Fruit fly (Drosophila melanogaster) whole organism, embryonic: ENCODE results near the gene CG7991.

Source experiments
- Atf3 ChIP-seq: fragments of 200-800 bp; sonication (Bioruptor generic); optimal IDR thresholded peaks from 3 replicates; lab custom pipeline; 2016; ENCODE audit warnings: missing biosample characterization, missing genetic modification characterization
- Bgb ChIP-seq: fragments of 200-800 bp; sonication (Bioruptor generic); IDR thresholded peaks from 2 replicates; pipeline ENCODE4 v1.3.6; 2022; ENCODE audit warnings: missing biosample characterization, missing genetic modification characterization; ENCODE audit not compliant: partially characterized antibody
- CG10366 ChIP-seq: fragments of 200-800 bp; sonication (Bioruptor generic); IDR thresholded peaks from 2 replicates; pipeline ENCODE4 v1.3.6; 2022; ENCODE audit warnings: missing biosample characterization, missing genetic modification characterization
- CG12391 ChIP-seq: fragments of 200-800 bp; sonication (Bioruptor generic); optimal IDR thresholded peaks from 3 replicates; lab custom pipeline; 2018; ENCODE audit warnings: missing biosample characterization, mild to moderate bottlenecking, missing genetic modification characterization, moderate library complexity
- CG12659 ChIP-seq: fragments of 200-800 bp; sonication (Bioruptor generic); optimal IDR thresholded peaks from 3 replicates; lab custom pipeline; 2017; ENCODE audit warnings: mild to moderate bottlenecking, missing biosample characterization, missing genetic modification reagents, missing genetic modification characterization
- CG12942 ChIP-seq: fragments of 200-800 bp; sonication (Bioruptor generic); optimal IDR thresholded peaks from 3 replicates; lab custom pipeline; 2016; ENCODE audit warnings: missing biosample characterization, missing genetic modification characterization
- CG14014 ChIP-seq: fragments of 200-800 bp; sonication (Bioruptor generic); IDR thresholded peaks from 2 replicates; pipeline ENCODE4 v1.3.6; 2022; ENCODE audit warnings: missing biosample characterization, missing genetic modification characterization
- CG15073 ChIP-seq: fragments of 200-800 bp; sonication (Bioruptor generic); optimal IDR thresholded peaks from 2 replicates; lab custom pipeline; 2016; ENCODE audit warnings: missing biosample characterization, missing genetic modification characterization
- CG15514 ChIP-seq: fragments of 200-800 bp; sonication (Bioruptor generic); optimal IDR thresholded peaks from 3 replicates; lab custom pipeline; 2017; ENCODE audit warnings: missing biosample characterization, missing genetic modification characterization, mild to moderate bottlenecking, moderate library complexity, missing genetic modification reagents
- CG15696 ChIP-seq: fragments of 200-800 bp; sonication (Bioruptor generic); optimal IDR thresholded peaks from 2 replicates; lab custom pipeline; 2019; ENCODE audit warnings: missing biosample characterization, mild to moderate bottlenecking, missing genetic modification characterization, moderate library complexity
- CG1647 ChIP-seq: fragments of 200-800 bp; sonication (Bioruptor generic); optimal IDR thresholded peaks from 3 replicates; lab custom pipeline; 2016; ENCODE audit warnings: missing biosample characterization, missing genetic modification characterization
- CG17186 ChIP-seq: fragments of 200-800 bp; sonication (Bioruptor generic); optimal IDR thresholded peaks from 3 replicates; lab custom pipeline; 2017; ENCODE audit warnings: missing biosample characterization, missing genetic modification reagents, missing genetic modification characterization
- CG18599 ChIP-seq: fragments of 200-800 bp; sonication (Bioruptor generic); optimal IDR thresholded peaks from 3 replicates; lab custom pipeline; 2017; ENCODE audit warnings: missing biosample characterization, missing genetic modification characterization, mild to moderate bottlenecking, moderate library complexity, missing genetic modification reagents
- CG2129 ChIP-seq: fragments of 200-800 bp; sonication (Bioruptor generic); IDR thresholded peaks from 2 replicates; pipeline ENCODE4 v1.3.6; 2022; ENCODE audit warnings: missing biosample characterization, missing genetic modification characterization; ENCODE audit not compliant: partially characterized antibody
- CG30403 ChIP-seq: fragments of 200-800 bp; sonication (Bioruptor generic); optimal IDR thresholded peaks from 3 replicates; lab custom pipeline; 2016; ENCODE audit warnings: missing biosample characterization, missing genetic modification characterization
- CG5180 ChIP-seq: fragments of 200-800 bp; sonication (Bioruptor generic); optimal IDR thresholded peaks from 3 replicates; lab custom pipeline; 2017; ENCODE audit warnings: missing biosample characterization, missing genetic modification characterization, mild to moderate bottlenecking, moderate library complexity, missing genetic modification reagents
- CG7556 ChIP-seq: fragments of 200-800 bp; sonication (Bioruptor generic); optimal IDR thresholded peaks from 2 replicates; lab custom pipeline; 2017; ENCODE audit warnings: missing biosample characterization, mild to moderate bottlenecking, missing genetic modification characterization
- CG7786 ChIP-seq: fragments of 200-800 bp; sonication (Bioruptor generic); optimal IDR thresholded peaks from 2 replicates; lab custom pipeline; 2016; ENCODE audit warnings: missing biosample characterization, missing genetic modification characterization
- CG8290 ChIP-seq, 3 experiments: fragments of 200-800 bp; sonication (Bioruptor generic); optimal IDR thresholded peaks; 2 replicates each; lab custom pipeline; 2016 to 2019; ENCODE audit warnings: missing biosample characterization in 3 of 3, missing genetic modification characterization in 3 of 3, mild to moderate bottlenecking in 2 of 3, moderate library complexity in 1 of 3
- CG9932 ChIP-seq: fragments of 200-800 bp; sonication (Bioruptor generic); IDR thresholded peaks from 2 replicates; pipeline ENCODE4 v1.3.6; 2022; ENCODE audit warnings: missing biosample characterization, missing genetic modification characterization
- CHES-1-like ChIP-seq: fragments of 200-800 bp; sonication (Bioruptor generic); optimal IDR thresholded peaks from 2 replicates; lab custom pipeline; 2016; ENCODE audit warnings: missing biosample characterization, missing genetic modification characterization
- Dip2 ChIP-seq: fragments of 200-800 bp; sonication (Bioruptor generic); IDR thresholded peaks from 2 replicates; pipeline ENCODE4 v1.3.6; 2022; ENCODE audit warnings: missing biosample characterization, missing genetic modification characterization
- E2f2 ChIP-seq: fragments of 200-800 bp; sonication (Bioruptor generic); IDR thresholded peaks from 2 replicates; pipeline ENCODE4 v1.3.6; 2022; ENCODE audit warnings: missing biosample characterization, missing genetic modification characterization
- Gsc ChIP-seq: fragments of 200-800 bp; sonication (Bioruptor generic); IDR thresholded peaks from 2 replicates; pipeline ENCODE4 v1.3.6; 2022; ENCODE audit warnings: missing biosample characterization, missing genetic modification characterization
- H2.0 ChIP-seq: fragments of 200-800 bp; sonication (Bioruptor generic); IDR thresholded peaks from 2 replicates; pipeline ENCODE4 v1.3.6; 2022; ENCODE audit warnings: missing biosample characterization, missing genetic modification characterization
- Hand ChIP-seq: fragments of 200-800 bp; sonication (Bioruptor generic); optimal IDR thresholded peaks from 2 replicates; lab custom pipeline; 2017; ENCODE audit warnings: mild to moderate bottlenecking, missing biosample characterization, missing genetic modification reagents, missing genetic modification characterization
- Hr51 ChIP-seq, 2 experiments: fragments of 200-800 bp; sonication (Bioruptor generic); optimal IDR thresholded peaks; 2 replicates in 1 of 2; 3 replicates in 1 of 2; lab custom pipeline; 2016 to 2018; ENCODE audit warnings: missing biosample characterization in 2 of 2, missing genetic modification characterization in 2 of 2, mild to moderate bottlenecking in 1 of 2, moderate library complexity in 1 of 2
- Ptx1 ChIP-seq: fragments of 200-800 bp; sonication (Bioruptor generic); IDR thresholded peaks from 2 replicates; pipeline ENCODE4 v1.3.6; 2022; ENCODE audit warnings: missing biosample characterization, missing genetic modification characterization
- Stat92E ChIP-seq, 3 experiments: fragments of >200 bp in 2 of 3; fragments of 200-800 bp in 1 of 3; sonication (Bioruptor generic) in 1 of 3; optimal IDR thresholded peaks; 2 replicates each; lab custom pipeline; 2017 to 2019; ENCODE audit warnings: missing biosample characterization in 3 of 3, missing genetic modification characterization in 3 of 3, mild to moderate bottlenecking in 1 of 3, moderate library complexity in 1 of 3
- Vsx1 ChIP-seq: fragments of 200-800 bp; sonication (Bioruptor generic); optimal IDR thresholded peaks from 2 replicates; lab custom pipeline; 2017; ENCODE audit warnings: missing biosample characterization, mild to moderate bottlenecking, missing genetic modification characterization, missing genetic modification reagents
- ato ChIP-seq: fragments of 200-800 bp; sonication (Bioruptor generic); IDR thresholded peaks from 2 replicates; pipeline ENCODE4 v1.3.6; 2022; ENCODE audit warnings: missing biosample characterization, missing genetic modification characterization; ENCODE audit not compliant: partially characterized antibody
- cas ChIP-seq: fragments of 200-800 bp; sonication (Bioruptor generic); IDR thresholded peaks from 2 replicates; pipeline ENCODE4 v1.3.6; 2022; ENCODE audit warnings: missing biosample characterization, missing genetic modification characterization
- caup ChIP-seq: fragments of 200-800 bp; sonication (Bioruptor generic); optimal IDR thresholded peaks from 3 replicates; lab custom pipeline; 2017; ENCODE audit warnings: missing biosample characterization, mild to moderate bottlenecking, missing genetic modification characterization, moderate library complexity; ENCODE audit not compliant: severe bottlenecking
- cg ChIP-seq: fragments of 200-800 bp; sonication (Bioruptor generic); optimal IDR thresholded peaks from 3 replicates; lab custom pipeline; 2019; ENCODE audit warnings: missing biosample characterization, mild to moderate bottlenecking, missing genetic modification characterization, moderate library complexity
- ci ChIP-seq: fragments of 200-800 bp; sonication (Bioruptor generic); IDR thresholded peaks from 3 replicates; pipeline ENCODE4 v1.3.6; 2022; ENCODE audit warnings: missing biosample characterization, missing genetic modification characterization
- ewg ChIP-seq: fragments of 200-800 bp; sonication (Bioruptor generic); optimal IDR thresholded peaks from 3 replicates; lab custom pipeline; 2017; ENCODE audit warnings: mild to moderate bottlenecking, missing biosample characterization, missing genetic modification reagents, missing genetic modification characterization
- jumu ChIP-seq: fragments of 200-800 bp; sonication (Bioruptor generic); optimal IDR thresholded peaks from 3 replicates; lab custom pipeline; 2016; ENCODE audit warnings: missing biosample characterization, missing genetic modification characterization
- lilli ChIP-seq: fragments of 200-800 bp; sonication (Bioruptor generic); optimal IDR thresholded peaks from 3 replicates; lab custom pipeline; 2016; ENCODE audit warnings: missing biosample characterization, missing genetic modification characterization
- org-1 ChIP-seq: fragments of 200-800 bp; sonication (Bioruptor generic); optimal IDR thresholded peaks from 2 replicates; lab custom pipeline; 2017; ENCODE audit warnings: missing biosample characterization, missing genetic modification characterization
- prd ChIP-seq, 3 experiments: fragments of >200 bp in 2 of 3; fragments of 200-800 bp in 1 of 3; sonication (Bioruptor generic) in 1 of 3; optimal IDR thresholded peaks in 2 of 3; IDR thresholded peaks in 1 of 3; 2 replicates in 2 of 3; 3 replicates in 1 of 3; pipeline versions ENCODE4 v1.3.6 to Lab custom; 2017 to 2022; ENCODE audit warnings: missing biosample characterization in 1 of 3, missing genetic modification characterization in 1 of 3
- scrt ChIP-seq: fragments of 200-800 bp; sonication (Bioruptor generic); optimal IDR thresholded peaks from 2 replicates; lab custom pipeline; 2018; ENCODE audit warnings: missing biosample characterization, mild to moderate bottlenecking, missing genetic modification characterization, moderate library complexity
- sisA ChIP-seq: fragments of 200-800 bp; sonication (Bioruptor generic); IDR thresholded peaks from 2 replicates; pipeline ENCODE4 v1.3.6; 2022; ENCODE audit warnings: missing biosample characterization, missing genetic modification characterization
- slbo ChIP-seq: fragments of 200-800 bp; sonication (Bioruptor generic); IDR thresholded peaks from 2 replicates; pipeline ENCODE4 v1.3.6; 2022; ENCODE audit warnings: missing biosample characterization, missing genetic modification characterization
- so ChIP-seq: fragments of 200-800 bp; sonication (Bioruptor generic); IDR thresholded peaks from 3 replicates; pipeline ENCODE4 v1.3.6; 2022; ENCODE audit warnings: missing biosample characterization, missing genetic modification characterization
- toy ChIP-seq: fragments of 200-800 bp; sonication (Bioruptor generic); IDR thresholded peaks from 2 replicates; pipeline ENCODE4 v1.3.6; 2022; ENCODE audit warnings: missing biosample characterization, missing genetic modification characterization
- trem ChIP-seq: fragments of 200-800 bp; optimal IDR thresholded peaks from 3 replicates; lab custom pipeline; 2019; ENCODE audit warnings: missing biosample characterization, mild to moderate bottlenecking, missing genetic modification characterization, moderate library complexity
- zen2 ChIP-seq: fragments of 200-800 bp; sonication (Bioruptor generic); IDR thresholded peaks from 3 replicates; pipeline ENCODE4 v1.3.6; 2022; ENCODE audit warnings: missing biosample characterization, missing genetic modification characterization; ENCODE audit not compliant: partially characterized antibody

Gene CG7991

DNA sequence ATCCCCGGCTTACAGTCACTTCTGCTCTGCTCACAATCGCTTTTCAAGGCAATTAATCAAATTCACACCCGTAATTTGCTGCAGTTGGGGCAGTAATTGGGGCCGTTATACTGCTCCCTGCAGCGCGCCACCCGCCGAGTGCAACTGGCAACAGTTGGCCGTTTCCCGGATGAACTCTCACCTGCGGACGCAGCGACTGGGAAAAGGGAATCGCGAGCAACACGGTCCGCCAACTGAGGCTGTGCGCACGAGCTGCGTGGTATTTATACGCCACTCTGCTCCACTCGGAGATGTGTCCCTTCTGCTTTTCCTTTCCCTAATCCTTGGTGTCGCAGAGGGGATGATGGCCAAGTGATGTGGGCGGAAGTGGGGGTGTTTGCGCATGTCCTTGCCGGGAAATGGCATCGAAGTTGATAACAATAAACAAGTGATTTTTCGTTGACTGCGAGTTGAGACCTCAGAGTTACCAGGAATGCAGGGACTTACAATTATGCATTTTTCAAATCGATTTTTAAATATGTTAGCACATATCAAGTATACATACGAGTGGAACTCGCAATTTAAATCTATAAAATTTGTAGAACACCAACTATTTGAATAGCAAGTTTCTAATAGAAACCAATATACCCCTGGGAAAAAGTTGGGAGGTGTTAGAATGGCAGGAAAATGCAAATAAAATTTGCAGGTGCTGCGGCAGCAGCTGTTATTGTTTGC lies 45.3 kb upstream of the CG7991 start, which contains the start of gene GC (continued):
- TF ChIP-seq trem (tag; lab: Kevin White, UChicago): no peak
- TF ChIP-seq slbo (GFP tag; lab: Robert Waterston, UW): peak; percentile 56
- no peak for TF ChIP-seq Hand (GFP tag; lab: Kevin White, UChicago)
- 0 out of 2 replicates have a peak, but pooled peaks have one; percentile 13 for TF ChIP-seq CG14014 (GFP tag; lab: Robert Waterston, UW)
- no peak for TF ChIP-seq cas
- peak; percentile 24 for TF ChIP-seq CG10366 (GFP tag; lab: Robert Waterston, UW)
- TF ChIP-seq CG30403: peak; percentile 15
- TF ChIP-seq prd (optimal IDR thresholded peaks at IDR 0.05; lab: Kevin White, UChicago): no peak
- 0 out of 3 replicates have a peak, but pooled peaks have one; percentile 21 for TF ChIP-seq prd (GFP tag; IDR thresholded peaks at IDR 0.05; lab: Robert Waterston, UW)
- peak; percentile 27; the same call in 1 of the 2 replicates for TF ChIP-seq E2f2 (GFP tag; lab: Robert Waterston, UW)
- no peak for TF ChIP-seq jumu (GFP tag; lab: Kevin White, UChicago)
- TF ChIP-seq CG17186 (GFP tag; lab: Kevin White, UChicago): no peak
- TF ChIP-seq H2.0 (GFP tag; lab: Robert Waterston, UW): no peak
- TF ChIP-seq CG12391 (tag; lab: Kevin White, UChicago): peak; percentile 4
- no peak for TF ChIP-seq Stat92E (GFP tag; optimal IDR thresholded peaks at IDR 0.05; lab: Kevin White, UChicago)
- 0 out of 3 replicates have a peak, but pooled peaks have one; percentile 25 for TF ChIP-seq zen2 (GFP tag; lab: Robert Waterston, UW)
- peak; percentile 16 for TF ChIP-seq CG7786 (GFP tag; lab: Kevin White, UChicago)
- TF ChIP-seq CG1647 (GFP tag; lab: Kevin White, UChicago): no peak
- TF ChIP-seq Dip2 (GFP tag; lab: Robert Waterston, UW): no peak
- TF ChIP-seq CG9932 (GFP tag; lab: Robert Waterston, UW): peak; percentile 53
- peak in 1 of 2 experiments; percentile 15 for TF ChIP-seq Hr51 (GFP tag; optimal IDR thresholded peaks at IDR 0.05; lab: Kevin White, UChicago)
- peak; percentile 30; the same call in 1 of the 2 replicates for TF ChIP-seq sisA (GFP tag; lab: Robert Waterston, UW)
- TF ChIP-seq scrt (GFP tag; lab: Kevin White, UChicago): peak; percentile 97
- no peak for TF ChIP-seq so (GFP tag; lab: Robert Waterston, UW)
- no peak for TF ChIP-seq CG2129 (GFP tag; lab: Robert Waterston, UW)
- no peak for TF ChIP-seq CG15073
- TF ChIP-seq ci: peak; percentile 39; the same call in 1 of the 3 replicates
- TF ChIP-seq CG15514: peak; percentile 5
- peak; percentile 89 for TF ChIP-seq ewg
- TF ChIP-seq toy (GFP tag; lab: Robert Waterston, UW): no peak
- TF ChIP-seq CG15696: no peak
- no peak for TF ChIP-seq CG12942
- no peak for TF ChIP-seq caup (GFP tag; lab: Kevin White, UChicago)
- TF ChIP-seq ato: no peak
- TF ChIP-seq Gsc (GFP tag; lab: Robert Waterston, UW): no peak
- peak; percentile 26 for TF ChIP-seq CG18599
- no peak for TF ChIP-seq CG8290 (GFP tag; optimal IDR thresholded peaks at IDR 0.05; lab: Kevin White, UChicago)
- no peak for TF ChIP-seq CG8290 (tag; optimal IDR thresholded peaks at IDR 0.05; lab: Kevin White, UChicago)
- TF ChIP-seq CG12659 (GFP tag; lab: Kevin White, UChicago): peak; percentile 17
- no peak for TF ChIP-seq org-1
- peak; percentile 49 for TF ChIP-seq lilli (GFP tag; lab: Kevin White, UChicago)
- peak; percentile 13 for TF ChIP-seq CG7556 (GFP tag; lab: Kevin White, UChicago)
- TF ChIP-seq cg (GFP tag; lab: Kevin White, UChicago): no peak
- TF ChIP-seq Vsx1 (GFP tag; lab: Kevin White, UChicago): no peak
- TF ChIP-seq CHES-1-like: no peak
- peak; percentile 42; the same call in 1 of the 2 replicates for TF ChIP-seq Ptx1 (GFP tag; lab: Robert Waterston, UW)
- peak; percentile 37; the same call in 1 of the 2 replicates for TF ChIP-seq Bgb (GFP tag; lab: Robert Waterston, UW)
- TF ChIP-seq CG5180 (GFP tag; lab: Kevin White, UChicago): no peak
- TF ChIP-seq Atf3 (GFP tag; lab: Kevin White, UChicago): no peak
